Fruit fly (Drosophila melanogaster): ENCODE measurements around the gene CG33928.
A peak's percentile ranks its signal among the peaks of the same experiment; 100 is the strongest.

CG33928 gene

DNA sequence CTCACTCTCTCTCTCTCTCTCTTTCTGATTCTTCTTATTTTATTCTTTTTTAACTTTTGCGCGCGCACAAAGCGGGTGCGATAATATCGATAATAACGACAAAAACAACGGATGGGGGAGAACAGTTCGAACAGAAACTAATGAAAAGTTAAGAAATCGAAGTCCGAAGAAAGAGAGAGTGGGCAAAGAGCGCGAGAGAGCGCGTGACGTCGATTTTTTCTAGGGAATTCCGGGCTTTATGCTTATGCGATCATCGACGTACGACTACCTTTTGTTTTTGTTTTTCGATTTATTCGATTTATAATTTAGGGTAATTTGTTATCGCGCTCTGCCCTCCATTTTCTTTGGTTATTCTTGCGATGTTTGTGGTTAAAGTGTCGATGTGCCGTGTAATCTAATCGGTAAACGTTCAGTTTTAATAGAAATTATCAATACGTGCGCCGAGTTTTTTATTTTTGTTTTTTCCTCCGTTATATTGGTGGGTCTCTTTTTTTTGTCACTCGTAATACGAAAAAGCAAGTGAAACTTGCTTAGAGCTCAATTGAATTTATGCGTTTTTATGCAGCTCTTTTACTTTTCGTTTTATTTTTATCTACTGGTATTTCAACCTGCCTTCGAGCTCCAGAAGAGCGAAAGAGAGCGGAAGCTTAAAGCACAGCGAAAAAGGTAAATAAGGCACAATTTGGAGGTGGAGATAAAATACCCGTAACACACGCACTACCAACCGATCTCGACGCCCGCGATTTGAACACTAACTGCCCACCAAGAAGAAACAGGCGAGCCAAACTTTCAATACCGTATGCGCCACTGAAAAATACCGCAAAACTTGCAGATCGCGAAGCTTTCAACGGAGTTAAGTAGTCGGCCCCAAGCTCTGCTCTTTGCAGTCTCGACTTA is 13.5 kb upstream of the CG33928 start, which contains the start of gene dl (continued):
- TF ChIP-seq tll (GFP tag; optimal IDR thresholded peaks at IDR 0.05) (no peak), CG10147 (GFP tag; optimal IDR thresholded peaks at IDR 0.05) (no peak), gce (GFP tag; IDR thresholded peaks at IDR 0.05) (no peak), CG12744 (GFP tag; optimal IDR thresholded peaks at IDR 0.05) (no peak), CG11247 (GFP tag; IDR thresholded peaks at IDR 0.05) (no peak), C15 (GFP tag; IDR thresholded peaks at IDR 0.05) (no peak), Neu2 (GFP tag; optimal IDR thresholded peaks at IDR 0.05; ENCODE audit: borderline replicate concordance) (no peak), CG17612 (GFP tag; IDR thresholded peaks at IDR 0.05) (no peak), CG34422 (GFP tag; IDR thresholded peaks at IDR 0.05) (peak; percentile 18; the same call in 1 of the 3 replicates), luna (GFP tag; optimal IDR thresholded peaks at IDR 0.05) (no peak), amos (GFP tag; IDR thresholded peaks at IDR 0.05; ENCODE audit: partially characterized antibody) (no peak; the same call in 1 of the 2 replicates), slbo (GFP tag; IDR thresholded peaks at IDR 0.05) (peak; percentile 28), CG2875 (GFP tag; optimal IDR thresholded peaks at IDR 0.05) (no peak), fd102C (GFP tag; optimal IDR thresholded peaks at IDR 0.05) (no peak), CG6689 (GFP tag; IDR thresholded peaks at IDR 0.05) (no peak), CG6813 (GFP tag; optimal IDR thresholded peaks at IDR 0.05) (no peak), Myb (GFP tag; optimal IDR thresholded peaks at IDR 0.05) (peak; percentile 66), CG13624 (GFP tag; optimal IDR thresholded peaks at IDR 0.05) (peak; percentile 42), sob (GFP tag; IDR thresholded peaks at IDR 0.05) (no peak), CG14667 (GFP tag; IDR thresholded peaks at IDR 0.05) (no peak), CG14965 (GFP tag; optimal IDR thresholded peaks at IDR 0.05; ENCODE audit: borderline replicate concordance) (no peak), dysf (GFP tag; IDR thresholded peaks at IDR 0.05) (no peak), Six4 (GFP tag; optimal IDR thresholded peaks at IDR 0.05) (no peak), sqz (GFP tag; optimal IDR thresholded peaks at IDR 0.05) (peak; percentile 10), CG12769 (tag; optimal IDR thresholded peaks at IDR 0.05) (peak; percentile 61), CG30403 (GFP tag; optimal IDR thresholded peaks at IDR 0.05) (no peak), klu (GFP tag; IDR thresholded peaks at IDR 0.05) (no peak), cad (GFP tag; optimal IDR thresholded peaks at IDR 0.05) (no peak), kah (GFP tag; optimal IDR thresholded peaks at IDR 0.05) (no peak), Mrtf (GFP tag; IDR thresholded peaks at IDR 0.05) (no peak), tin (GFP tag; optimal IDR thresholded peaks at IDR 0.05) (no peak), Dbx (GFP tag; IDR thresholded peaks at IDR 0.05) (peak; percentile 11; the same call in 1 of the 3 replicates), lilli (GFP tag; optimal IDR thresholded peaks at IDR 0.05) (no peak), Hmr (GFP tag; optimal IDR thresholded peaks at IDR 0.05) (no peak), CG5180 (GFP tag; optimal IDR thresholded peaks at IDR 0.05) (no peak), chif (GFP tag; optimal IDR thresholded peaks at IDR 0.05) (no peak), CG15479 (GFP tag; optimal IDR thresholded peaks at IDR 0.05) (no peak), kni (GFP tag; optimal IDR thresholded peaks at IDR 0.05) (peak; percentile 75), gsb (GFP tag; IDR thresholded peaks at IDR 0.05) (no peak), Abd-B (GFP tag; optimal IDR thresholded peaks at IDR 0.05) (no peak), CG17385 (GFP tag; optimal IDR thresholded peaks at IDR 0.05) (no peak), hbn (GFP tag; IDR thresholded peaks at IDR 0.05; ENCODE audit: partially characterized antibody) (no peak), tio (GFP tag; optimal IDR thresholded peaks at IDR 0.05) (no peak), NK7.1 (GFP tag; optimal IDR thresholded peaks at IDR 0.05) (no peak), Poxn (GFP tag; IDR thresholded peaks at IDR 0.05) (no peak), CG3847 (GFP tag; IDR thresholded peaks at IDR 0.05) (no peak), CG4282 (GFP tag; optimal IDR thresholded peaks at IDR 0.05) (no peak), pita (GFP tag; optimal IDR thresholded peaks at IDR 0.05) (no peak), Ets65A (GFP tag) (no peak), CG8478 (optimal IDR thresholded peaks at IDR 0.05) (no peak)
